Fruit fly (Drosophila melanogaster): ENCODE measurements around the gene chinmo.

Gene chinmo

dm6 chr2L:1619191-1619590 lies 31.9 kb upstream of the chinmo start (continued):
- peak; percentile 41 for TF ChIP-seq CG30403 (GFP tag; optimal IDR thresholded peaks at IDR 0.05)
- no peak for TF ChIP-seq CG33557 (GFP tag; optimal IDR thresholded peaks at IDR 0.05)
- TF ChIP-seq nau (GFP tag; optimal IDR thresholded peaks at IDR 0.05) = peak; percentile 16
- TF ChIP-seq CG2678 (tag; optimal IDR thresholded peaks at IDR 0.05) = peak; percentile 80
- peak; percentile 75 for TF ChIP-seq CG3281 (GFP tag; optimal IDR thresholded peaks at IDR 0.05)
- TF ChIP-seq disco-r (GFP tag; optimal IDR thresholded peaks at IDR 0.05) = no peak
- no peak for TF ChIP-seq vvl (GFP tag; IDR thresholded peaks at IDR 0.05)
- peak; percentile 15 for TF ChIP-seq Xbp1 (GFP tag; optimal IDR thresholded peaks at IDR 0.05)
- no peak for TF ChIP-seq fd3F (GFP tag; optimal IDR thresholded peaks at IDR 0.05)
- no peak for TF ChIP-seq CG4404 (GFP tag; IDR thresholded peaks at IDR 0.05)
- no peak for TF ChIP-seq NFAT (GFP tag; IDR thresholded peaks at IDR 0.05)
- peak; percentile 13 for TF ChIP-seq CG8281 (tag; optimal IDR thresholded peaks at IDR 0.05)
- TF ChIP-seq Fer2 (tag; optimal IDR thresholded peaks at IDR 0.05) = no peak
- peak; percentile 36 for TF ChIP-seq Sox100B (GFP tag; optimal IDR thresholded peaks at IDR 0.05)
- no peak for TF ChIP-seq CG3407 (GFP tag; optimal IDR thresholded peaks at IDR 0.05)
- no peak for TF ChIP-seq Dek (tag; optimal IDR thresholded peaks at IDR 0.05)
- 0 out of 3 replicates have a peak, but pooled peaks have one; percentile 35 for TF ChIP-seq dysf (GFP tag; IDR thresholded peaks at IDR 0.05)
- TF ChIP-seq tap (tag; optimal IDR thresholded peaks at IDR 0.05) = peak; percentile 12
- no peak for TF ChIP-seq btn (GFP tag; optimal IDR thresholded peaks at IDR 0.05)
- TF ChIP-seq dati (GFP tag; IDR thresholded peaks at IDR 0.05) = no peak
- no peak for TF ChIP-seq YL-1 (GFP tag; optimal IDR thresholded peaks at IDR 0.05)
- peak; percentile 6 for TF ChIP-seq fd96Cb (tag; optimal IDR thresholded peaks at IDR 0.05)
- no peak for TF ChIP-seq CG10366 (GFP tag; IDR thresholded peaks at IDR 0.05)
- TF ChIP-seq gsb (GFP tag; IDR thresholded peaks at IDR 0.05) = no peak
- no peak for TF ChIP-seq CG9817 (tag; optimal IDR thresholded peaks at IDR 0.05)
- TF ChIP-seq toy (GFP tag; IDR thresholded peaks at IDR 0.05) = no peak
- peak; percentile 37 for TF ChIP-seq CG17359 (tag; optimal IDR thresholded peaks at IDR 0.05)
- peak; percentile 41 for TF ChIP-seq CG17385 (GFP tag; optimal IDR thresholded peaks at IDR 0.05)
- TF ChIP-seq Hmr (GFP tag; optimal IDR thresholded peaks at IDR 0.05) = peak; percentile 75
- TF ChIP-seq ewg (GFP tag; optimal IDR thresholded peaks at IDR 0.05) = peak; percentile 7
- no peak for TF ChIP-seq tgo (GFP tag; IDR thresholded peaks at IDR 0.05)
- TF ChIP-seq Hand (GFP tag; optimal IDR thresholded peaks at IDR 0.05) = peak; percentile 57
- peak; percentile 25; the same call in 1 of the 2 replicates for TF ChIP-seq lmd (GFP tag; IDR thresholded peaks at IDR 0.05)
- TF ChIP-seq CG2875 (GFP tag; optimal IDR thresholded peaks at IDR 0.05) = no peak
- TF ChIP-seq chn (GFP tag; optimal IDR thresholded peaks at IDR 0.05) = no peak
- no peak for TF ChIP-seq hth (optimal IDR thresholded peaks at IDR 0.05)
- TF ChIP-seq Sry-δ (GFP tag; optimal IDR thresholded peaks at IDR 0.05) = no peak
- peak; percentile 26 for TF ChIP-seq CG13424 (tag; optimal IDR thresholded peaks at IDR 0.05)
- TF ChIP-seq CG34422 (GFP tag; IDR thresholded peaks at IDR 0.05) = no peak
- TF ChIP-seq pnt (GFP tag; optimal IDR thresholded peaks at IDR 0.05) = no peak
- TF ChIP-seq CG34376 (GFP tag; optimal IDR thresholded peaks at IDR 0.05) = peak; percentile 16
- no peak for TF ChIP-seq HLH3B (GFP tag; IDR thresholded peaks at IDR 0.05)
- peak; percentile 67 for TF ChIP-seq CG7556 (GFP tag; optimal IDR thresholded peaks at IDR 0.05)
- no peak for TF ChIP-seq CG8089 (GFP tag; optimal IDR thresholded peaks at IDR 0.05)
- peak; percentile 19 for TF ChIP-seq CG5180 (GFP tag; optimal IDR thresholded peaks at IDR 0.05)
- peak; percentile 16 for TF ChIP-seq CG10147 (GFP tag; optimal IDR thresholded peaks at IDR 0.05)
- peak; percentile 31 for TF ChIP-seq Oli (tag; optimal IDR thresholded peaks at IDR 0.05)
- TF ChIP-seq CG13775 (GFP tag; optimal IDR thresholded peaks at IDR 0.05) = peak; percentile 13
- TF ChIP-seq CG14050 (GFP tag; IDR thresholded peaks at IDR 0.05) = no peak
- no peak for TF ChIP-seq cato (GFP tag; optimal IDR thresholded peaks at IDR 0.05; ENCODE audit: borderline replicate concordance)
- no peak for TF ChIP-seq Gsc (GFP tag; IDR thresholded peaks at IDR 0.05)
